Fruit fly (Drosophila melanogaster) whole organism, adult: ENCODE results near the gene CG13829.

Experiments used
- CG11617 ChIP-seq: fragments of 200-800 bp; sonication (Bioruptor generic); optimal IDR thresholded peaks from 2 replicates; lab custom pipeline; 2017; ENCODE audit warnings: mild to moderate bottlenecking, missing biosample characterization, missing genetic modification reagents, missing genetic modification characterization
- CG12768 ChIP-seq: fragments of 200-800 bp; sonication (Bioruptor generic); optimal IDR thresholded peaks from 2 replicates; lab custom pipeline; 2017; ENCODE audit warnings: missing biosample characterization, missing genetic modification characterization, mild to moderate bottlenecking, moderate library complexity, missing genetic modification reagents
- CG14711 ChIP-seq: fragments of 200-800 bp; sonication (Bioruptor generic); optimal IDR thresholded peaks from 2 replicates; lab custom pipeline; 2018; ENCODE audit warnings: missing biosample characterization, mild to moderate bottlenecking, missing genetic modification characterization, moderate library complexity
- CG1620 ChIP-seq: fragments of 200-800 bp; sonication (Bioruptor generic); optimal IDR thresholded peaks from 2 replicates; lab custom pipeline; 2016; ENCODE audit warnings: missing biosample characterization, missing genetic modification characterization
- CG33017 ChIP-seq: fragments of 200-800 bp; sonication (Bioruptor generic); optimal IDR thresholded peaks from 2 replicates; lab custom pipeline; 2018; ENCODE audit warnings: missing biosample characterization, mild to moderate bottlenecking, missing genetic modification characterization, moderate library complexity
- CG5204 ChIP-seq: fragments of 200-800 bp; sonication (Bioruptor generic); optimal IDR thresholded peaks from 2 replicates; lab custom pipeline; 2016; ENCODE audit warnings: missing biosample characterization, missing genetic modification characterization
- CG7045 ChIP-seq: fragments of 200-800 bp; sonication (Bioruptor generic); optimal IDR thresholded peaks from 2 replicates; lab custom pipeline; 2017; ENCODE audit warnings: missing biosample characterization, mild to moderate bottlenecking, missing genetic modification characterization
- CG7101 ChIP-seq: fragments of 200-800 bp; sonication (Bioruptor generic); optimal IDR thresholded peaks from 2 replicates; lab custom pipeline; 2018; ENCODE audit warnings: missing biosample characterization, mild to moderate bottlenecking, missing genetic modification characterization, moderate library complexity
- Clk ChIP-seq: fragments of 200-800 bp; sonication (Bioruptor generic); optimal IDR thresholded peaks from 2 replicates; lab custom pipeline; 2017; ENCODE audit warnings: missing biosample characterization, missing genetic modification characterization
- Crg-1 ChIP-seq: fragments of 200-800 bp; sonication (Bioruptor generic); optimal IDR thresholded peaks from 2 replicates; lab custom pipeline; 2016; ENCODE audit warnings: missing biosample characterization, missing genetic modification characterization
- Hr96 ChIP-seq: fragments of 200-800 bp; sonication (Bioruptor generic); optimal IDR thresholded peaks from 2 replicates; lab custom pipeline; 2016; ENCODE audit warnings: missing biosample characterization, missing genetic modification characterization
- Mnt ChIP-seq: fragments of 200-800 bp; sonication (Bioruptor generic); optimal IDR thresholded peaks from 2 replicates; lab custom pipeline; 2016; ENCODE audit warnings: missing biosample characterization, mild to moderate bottlenecking, missing genetic modification characterization
- bab1 ChIP-seq: fragments of 200-800 bp; sonication (Bioruptor generic); optimal IDR thresholded peaks from 3 replicates; lab custom pipeline; 2019; ENCODE audit warnings: missing biosample characterization, mild to moderate bottlenecking, missing genetic modification characterization, moderate library complexity
- cic ChIP-seq: fragments of 200-800 bp; sonication (Bioruptor generic); optimal IDR thresholded peaks from 2 replicates; lab custom pipeline; 2017; ENCODE audit warnings: missing biosample characterization, mild to moderate bottlenecking, missing genetic modification characterization, moderate library complexity
- cnc ChIP-seq, 2 experiments: fragments of >200 bp; optimal IDR thresholded peaks; 2 replicates each; lab custom pipeline; 2017
- kay ChIP-seq: fragments of 200-800 bp; sonication (Bioruptor generic); peaks from one replicate; lab custom pipeline; 2016; ENCODE audit warnings: missing biosample characterization, missing genetic modification characterization, borderline replicate concordance
- ovo ChIP-seq: fragments of 200-800 bp; sonication (Bioruptor generic); optimal IDR thresholded peaks from 2 replicates; lab custom pipeline; 2016; ENCODE audit warnings: missing biosample characterization, missing genetic modification characterization
- pad ChIP-seq: fragments of 200-800 bp; sonication (Bioruptor generic); optimal IDR thresholded peaks from 3 replicates; lab custom pipeline; 2017; ENCODE audit warnings: missing biosample characterization, missing genetic modification characterization, mild to moderate bottlenecking, moderate library complexity, missing genetic modification reagents
- tj ChIP-seq: fragments of 200-800 bp; sonication (Bioruptor generic); optimal IDR thresholded peaks from 3 replicates; lab custom pipeline; 2017; ENCODE audit warnings: missing biosample characterization, mild to moderate bottlenecking, missing genetic modification characterization, moderate library complexity
- toe ChIP-seq: fragments of 200-800 bp; sonication (Bioruptor generic); optimal IDR thresholded peaks from 2 replicates; lab custom pipeline; 2016; ENCODE audit warnings: missing biosample characterization, missing genetic modification characterization

The CG13829 gene

dm6 chr3R:23193400-23193799 lies 32.3 kb upstream of the CG13829 start:
- TF ChIP-seq cic (GFP tag; lab: Kevin White, UChicago) (no peak), Mnt (GFP tag; lab: Kevin White, UChicago) (no peak), CG14711 (tag; lab: Kevin White, UChicago) (no peak), pad (no peak), CG7045 (no peak), Clk (GFP tag; lab: Kevin White, UChicago) (no peak), toe (GFP tag; lab: Kevin White, UChicago) (no peak), kay (GFP tag; lab: Kevin White, UChicago) (no peak), Crg-1 (GFP tag; lab: Kevin White, UChicago) (no peak), CG1620 (GFP tag; lab: Kevin White, UChicago) (no peak), cnc (optimal IDR thresholded peaks at IDR 0.05; lab: Kevin White, UChicago) (no peak)

DNA sequence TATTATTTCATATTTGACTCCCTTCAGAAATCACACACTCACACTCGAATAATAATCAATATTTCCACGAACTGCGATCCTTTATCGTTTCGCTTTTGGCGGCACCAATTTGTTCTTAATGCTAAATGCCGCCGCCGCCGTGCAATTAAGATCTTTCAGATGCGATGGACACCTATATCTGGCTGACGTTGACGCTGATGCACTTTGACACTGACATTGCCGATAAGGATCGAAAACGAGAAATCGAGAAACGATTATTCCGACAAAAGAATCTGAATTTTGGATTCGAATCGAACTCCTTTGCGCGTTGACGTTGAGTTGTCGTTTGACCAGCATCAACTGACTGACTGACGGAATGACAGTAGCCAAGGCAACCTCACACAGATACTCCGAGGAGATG lies 31.8 kb upstream of the CG13829 start:
- TF ChIP-seq CG1620 (GFP tag; lab: Kevin White, UChicago) (no peak), kay (GFP tag; lab: Kevin White, UChicago) (no peak), cic (GFP tag; lab: Kevin White, UChicago) (no peak), CG7045 (no peak), Crg-1 (GFP tag; lab: Kevin White, UChicago) (no peak), CG11617 (GFP tag; lab: Kevin White, UChicago) (no peak), Clk (GFP tag; lab: Kevin White, UChicago) (no peak), CG33017 (tag; lab: Kevin White, UChicago) (no peak), CG7101 (tag; lab: Kevin White, UChicago) (no peak)

dm6 chr3R:23191108-23191771 lies 30.1 kb upstream of the CG13829 start:
- TF ChIP-seq pad: peak; percentile 97
- TF ChIP-seq CG12768 (GFP tag; lab: Kevin White, UChicago): peak; percentile 50
- peak; percentile 31 for TF ChIP-seq tj (GFP tag; lab: Kevin White, UChicago)
- no peak for TF ChIP-seq CG11617 (GFP tag; lab: Kevin White, UChicago)
- peak; percentile 11 for TF ChIP-seq bab1 (GFP tag; lab: Kevin White, UChicago)
- no peak for TF ChIP-seq cnc (optimal IDR thresholded peaks at IDR 0.05; lab: Kevin White, UChicago)
- no peak for TF ChIP-seq CG7045
- no peak for TF ChIP-seq CG7101 (tag; lab: Kevin White, UChicago)
- peak; percentile 20 for TF ChIP-seq CG33017 (tag; lab: Kevin White, UChicago)
- TF ChIP-seq Mnt (GFP tag; lab: Kevin White, UChicago): peak; percentile 5
- peak; percentile 74 for TF ChIP-seq ovo (GFP tag; lab: Kevin White, UChicago)
- TF ChIP-seq cic (GFP tag; lab: Kevin White, UChicago): peak; percentile 35
- no peak for TF ChIP-seq toe (GFP tag; lab: Kevin White, UChicago)
- no peak for TF ChIP-seq Clk (GFP tag; lab: Kevin White, UChicago)
- TF ChIP-seq Hr96: no peak
- no peak for TF ChIP-seq CG1620 (GFP tag; lab: Kevin White, UChicago)
- TF ChIP-seq CG5204 (GFP tag; lab: Kevin White, UChicago): no peak
- no peak for TF ChIP-seq kay (GFP tag; lab: Kevin White, UChicago)
- TF ChIP-seq CG14711 (tag; lab: Kevin White, UChicago): no peak
- no peak for TF ChIP-seq Crg-1 (GFP tag; lab: Kevin White, UChicago)

- TF ChIP-seq CG7045 (peak; percentile 58), cnc (optimal IDR thresholded peaks at IDR 0.05; lab: Kevin White, UChicago) (peak; percentile 93 to 100), CG33017 (tag; lab: Kevin White, UChicago) (peak; percentile 84), pad (peak; percentile 72), bab1 (GFP tag; lab: Kevin White, UChicago) (peak; percentile 95), cic (GFP tag; lab: Kevin White, UChicago) (peak; percentile 65), CG12768 (GFP tag; lab: Kevin White, UChicago) (peak; percentile 55), CG5204 (GFP tag; lab: Kevin White, UChicago) (peak; percentile 75), Hr96 (peak; percentile 79), kay (GFP tag; lab: Kevin White, UChicago) (peak; percentile 99), Mnt (GFP tag; lab: Kevin White, UChicago) (peak; percentile 56), ovo (GFP tag; lab: Kevin White, UChicago) (peak; percentile 99), tj (GFP tag; lab: Kevin White, UChicago) (peak; percentile 80), Crg-1 (GFP tag; lab: Kevin White, UChicago) (peak; percentile 75), CG11617 (GFP tag; lab: Kevin White, UChicago) (peak; percentile 77), Clk (GFP tag; lab: Kevin White, UChicago) (peak; percentile 43), CG1620 (GFP tag; lab: Kevin White, UChicago) (peak; percentile 78), CG7101 (tag; lab: Kevin White, UChicago) (peak; percentile 92), toe (GFP tag; lab: Kevin White, UChicago) (peak; percentile 72), CG14711 (tag; lab: Kevin White, UChicago) (peak; percentile 86)
Observed at dm6 chr3R:23189958-23190900, 29.1 kb upstream of the CG13829 start.
